Worm (Caenorhabditis elegans) whole organism, midembryonic: Measurements from ENCODE around the gene ZK185.4.

Experiments used
- T22C8.4 ChIP-seq: fragments of 200-800 bp; sonication (Bioruptor generic); IDR thresholded peaks from 2 replicates; pipeline ENCODE4 v1.3.6; 2022; ENCODE audit warnings: missing genetic modification characterization, missing compliant biosample characterization
- cog-1 ChIP-seq: sonication (generic microtip); optimal IDR thresholded peaks from 2 replicates; lab custom pipeline; 2016; ENCODE audit warnings: missing genetic modification characterization, missing compliant biosample characterization
- klf-2 ChIP-seq: fragments of 200-800 bp; sonication (Bioruptor generic); conservative IDR thresholded peaks from 2 replicates; pipeline ENCODE4 v1.3.6; 2022; ENCODE audit warnings: missing genetic modification reagents, missing genetic modification characterization, missing compliant biosample characterization
- med-1 ChIP-seq: sonication (generic microtip); optimal IDR thresholded peaks from 2 replicates; lab custom pipeline; 2017; ENCODE audit warnings: missing genetic modification characterization, mild to moderate bottlenecking, missing compliant biosample characterization, antibody characterized with exemption, missing genetic modification reagents; ENCODE audit not compliant: insufficient read depth
- ztf-23 ChIP-seq: fragments of 200-800 bp; sonication (Bioruptor generic); IDR thresholded peaks from 2 replicates; pipeline ENCODE4 v1.3.6; 2022; ENCODE audit warnings: missing genetic modification reagents, missing genetic modification characterization, missing compliant biosample characterization
- ztf-29 ChIP-seq: fragments of 200-800 bp; sonication (Bioruptor generic); IDR thresholded peaks from 2 replicates; pipeline ENCODE4 v1.3.6; 2022; ENCODE audit warnings: missing genetic modification reagents, missing genetic modification characterization, missing compliant biosample characterization

DNA sequence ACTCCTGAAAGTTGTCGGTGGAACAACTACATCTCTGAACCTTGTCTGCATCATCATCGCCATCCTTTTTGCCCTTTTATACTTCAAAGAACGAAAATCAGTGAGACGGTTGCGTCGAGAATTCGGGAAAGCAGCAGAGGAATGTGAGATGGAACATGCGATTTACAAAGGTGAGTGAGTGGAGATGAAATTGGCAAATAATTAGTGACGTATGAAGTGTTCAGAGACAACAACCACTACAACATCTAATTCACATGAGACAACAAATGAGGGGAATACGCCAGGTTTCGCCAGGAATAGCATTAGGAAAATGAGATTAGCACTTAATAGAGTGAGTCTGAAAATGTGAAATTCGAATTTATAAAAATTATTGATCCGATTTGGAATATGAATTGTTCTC is 31.6 kb upstream of the ZK185.4 start:
- TF ChIP-seq ztf-29 = no peak
- no peak for TF ChIP-seq cog-1 (tag; lab: Kevin White, UChicago)
- TF ChIP-seq med-1 = no peak
- no peak for TF ChIP-seq T22C8.4 (GFP tag; lab: Robert Waterston, UW)
- no peak for TF ChIP-seq ztf-23 (GFP tag; lab: Robert Waterston, UW)
- TF ChIP-seq klf-2 = no peak
